Worm (Caenorhabditis elegans): ENCODE measurements around the gene C50D2.6.

DNA sequence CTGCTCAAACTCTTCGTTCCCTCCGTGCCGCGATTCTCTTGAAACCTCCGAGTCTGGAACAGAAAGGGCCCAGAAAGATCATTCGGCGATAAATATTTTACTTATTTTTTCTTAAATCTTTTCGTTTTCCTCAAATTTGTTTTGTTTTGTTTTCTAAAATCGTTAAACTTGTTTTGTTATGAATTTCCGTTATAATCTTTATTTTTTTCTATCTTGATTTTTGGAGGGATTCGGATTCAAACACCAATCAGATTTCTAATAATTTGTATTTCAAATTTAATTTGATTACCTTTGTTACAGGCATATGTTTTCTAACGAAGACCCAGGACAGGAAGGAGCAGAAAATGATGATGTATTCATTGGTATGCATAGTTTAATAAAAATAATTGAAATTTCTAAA, 37.0 kb upstream of the C50D2.6 start, which contains the start of gene C23H3.5:
- TF ChIP-seq nhr-77 (tag; optimal IDR thresholded peaks at IDR 0.05) (no peak), lin-39 (tag; optimal IDR thresholded peaks at IDR 0.05) (no peak), vab-15 (tag; optimal IDR thresholded peaks at IDR 0.05) (no peak), nhr-84 (tag; optimal IDR thresholded peaks at IDR 0.05) (no peak), nhr-12 (tag; optimal IDR thresholded peaks at IDR 0.05) (no peak), snpc-4 (tag; optimal IDR thresholded peaks at IDR 0.05) (no peak)

All from whole organism, L1 larva.